Worm (Caenorhabditis elegans): ENCODE results near the gene C16C10.2.

The C16C10.2 gene

ce11 chrIII:4195306-4196008 is 17.0 kb upstream of the C16C10.2 start:
- TF ChIP-seq tra-4 (tag; optimal IDR thresholded peaks at IDR 0.05) (no peak), sea-1 (GFP tag; conservative IDR thresholded peaks at IDR 0.05) (0 out of 2 replicates have a peak, but pooled peaks have one; percentile 35), ama-1 (optimal IDR thresholded peaks at IDR 0.05) (no peak), hnd-1 (tag; optimal IDR thresholded peaks at IDR 0.05) (no peak), tbx-37 (GFP tag; conservative IDR thresholded peaks at IDR 0.05) (0 out of 2 replicates have a peak, but pooled peaks have one; percentile 5)

- TF ChIP-seq F13C5.2 (tag; optimal IDR thresholded peaks at IDR 0.05): no peak
- TF ChIP-seq sea-1 (GFP tag; conservative IDR thresholded peaks at IDR 0.05): no peak
- no peak for TF ChIP-seq B0310.2 (tag; optimal IDR thresholded peaks at IDR 0.05)
- TF ChIP-seq aly-1 (tag; optimal IDR thresholded peaks at IDR 0.05): no peak
- no peak for TF ChIP-seq hnd-1 (tag; optimal IDR thresholded peaks at IDR 0.05)
- no peak for TF ChIP-seq ceh-36 (tag; optimal IDR thresholded peaks at IDR 0.05)
- TF ChIP-seq hmg-4 (GFP tag; optimal IDR thresholded peaks at IDR 0.05): no peak
- no peak for TF ChIP-seq ceh-13 (GFP tag; optimal IDR thresholded peaks at IDR 0.05)
- no peak for TF ChIP-seq scrt-1 (GFP tag; IDR thresholded peaks at IDR 0.05)
- no peak for TF ChIP-seq tbx-37 (GFP tag; conservative IDR thresholded peaks at IDR 0.05)
- TF ChIP-seq flt-1 (GFP tag; IDR thresholded peaks at IDR 0.05): no peak
- TF ChIP-seq tra-4 (tag; optimal IDR thresholded peaks at IDR 0.05): no peak
- TF ChIP-seq pes-1 (GFP tag; IDR thresholded peaks at IDR 0.05): no peak
Observed at ce11 chrIII:4194349-4195110, 16.1 kb upstream of the C16C10.2 start.

- no peak for TF ChIP-seq ceh-36 (tag; optimal IDR thresholded peaks at IDR 0.05)
- no peak for TF ChIP-seq tra-4 (tag; optimal IDR thresholded peaks at IDR 0.05)
- TF ChIP-seq ets-7 (tag; optimal IDR thresholded peaks at IDR 0.05): no peak
- no peak for TF ChIP-seq pes-1 (GFP tag; IDR thresholded peaks at IDR 0.05)
- peak; percentile 6 for TF ChIP-seq ama-1 (optimal IDR thresholded peaks at IDR 0.05)
- TF ChIP-seq hmbx-1 (tag; optimal IDR thresholded peaks at IDR 0.05): no peak
- TF ChIP-seq sea-1 (GFP tag; conservative IDR thresholded peaks at IDR 0.05): 0 out of 2 replicates have a peak, but pooled peaks have one; percentile 21
- peak; percentile 63 for TF ChIP-seq F13C5.2 (tag; optimal IDR thresholded peaks at IDR 0.05)
- no peak for TF ChIP-seq ceh-13 (GFP tag; optimal IDR thresholded peaks at IDR 0.05)
- peak; percentile 42 for TF ChIP-seq hmg-4 (GFP tag; optimal IDR thresholded peaks at IDR 0.05)
- peak; percentile 62 for TF ChIP-seq B0310.2 (tag; optimal IDR thresholded peaks at IDR 0.05)
- TF ChIP-seq aly-1 (tag; optimal IDR thresholded peaks at IDR 0.05): peak; percentile 15
- no peak for TF ChIP-seq tbx-37 (GFP tag; conservative IDR thresholded peaks at IDR 0.05)
- no peak for TF ChIP-seq scrt-1 (GFP tag; IDR thresholded peaks at IDR 0.05)
- TF ChIP-seq tbx-11 (GFP tag; IDR thresholded peaks at IDR 0.05): no peak
- TF ChIP-seq hnd-1 (tag; optimal IDR thresholded peaks at IDR 0.05): no peak
- TF ChIP-seq flt-1 (GFP tag; IDR thresholded peaks at IDR 0.05): no peak
Observed at ce11 chrIII:4193659-4194103, 15.2 kb upstream of the C16C10.2 start, which contains the start of gene xbp-1. TSS of gene xbp-1 (plus strand) at chrIII:4193809.

- peak; percentile 9 for TF ChIP-seq F13C5.2 (tag; optimal IDR thresholded peaks at IDR 0.05)
- TF ChIP-seq tra-4 (tag; optimal IDR thresholded peaks at IDR 0.05): no peak
Observed at ce11 chrIII:4191091-4191638, 12.7 kb upstream of the C16C10.2 start, which contains the start of gene dnj-16. TSS of gene dnj-16 (plus strand) at chrIII:4191141.

- TF ChIP-seq hnd-1 (tag; optimal IDR thresholded peaks at IDR 0.05): no peak
- no peak for TF ChIP-seq tbx-37 (GFP tag; conservative IDR thresholded peaks at IDR 0.05)
- no peak for TF ChIP-seq F13C5.2 (tag; optimal IDR thresholded peaks at IDR 0.05)
- TF ChIP-seq hmg-4 (GFP tag; optimal IDR thresholded peaks at IDR 0.05): no peak
- no peak for TF ChIP-seq aly-1 (tag; optimal IDR thresholded peaks at IDR 0.05)
- no peak for TF ChIP-seq scrt-1 (GFP tag; IDR thresholded peaks at IDR 0.05)
- no peak for TF ChIP-seq pes-1 (GFP tag; IDR thresholded peaks at IDR 0.05)
- TF ChIP-seq tbx-11 (GFP tag; IDR thresholded peaks at IDR 0.05): no peak
- TF ChIP-seq ceh-13 (GFP tag; optimal IDR thresholded peaks at IDR 0.05): no peak
- no peak for TF ChIP-seq flt-1 (GFP tag; IDR thresholded peaks at IDR 0.05)
- TF ChIP-seq hmbx-1 (tag; optimal IDR thresholded peaks at IDR 0.05): no peak
- TF ChIP-seq B0310.2 (tag; optimal IDR thresholded peaks at IDR 0.05): no peak
- no peak for TF ChIP-seq sea-1 (GFP tag; conservative IDR thresholded peaks at IDR 0.05)
- TF ChIP-seq ets-7 (tag; optimal IDR thresholded peaks at IDR 0.05): no peak
- no peak for TF ChIP-seq ama-1 (optimal IDR thresholded peaks at IDR 0.05)
- TF ChIP-seq tra-4 (tag; optimal IDR thresholded peaks at IDR 0.05): no peak
- TF ChIP-seq ceh-36 (tag; optimal IDR thresholded peaks at IDR 0.05): no peak
Observed at ce11 chrIII:4190241-4190640, 11.8 kb upstream of the C16C10.2 start, which contains the start of gene spp-28. TSS of gene spp-28 (minus strand) at chrIII:4190341.

- TF ChIP-seq sea-1 (GFP tag; conservative IDR thresholded peaks at IDR 0.05): no peak
- no peak for TF ChIP-seq tbx-37 (GFP tag; conservative IDR thresholded peaks at IDR 0.05)
- no peak for TF ChIP-seq ama-1 (optimal IDR thresholded peaks at IDR 0.05)
- no peak for TF ChIP-seq B0310.2 (tag; optimal IDR thresholded peaks at IDR 0.05)
Observed at ce11 chrIII:4189602-4190001, 11.1 kb upstream of the C16C10.2 start.

- TF ChIP-seq hmbx-1 (tag; optimal IDR thresholded peaks at IDR 0.05) (no peak), sea-1 (GFP tag; conservative IDR thresholded peaks at IDR 0.05) (no peak), ets-7 (tag; optimal IDR thresholded peaks at IDR 0.05) (no peak), tbx-11 (GFP tag; IDR thresholded peaks at IDR 0.05) (no peak), ceh-36 (tag; optimal IDR thresholded peaks at IDR 0.05) (no peak), scrt-1 (GFP tag; IDR thresholded peaks at IDR 0.05) (no peak), aly-1 (tag; optimal IDR thresholded peaks at IDR 0.05) (no peak), tra-4 (tag; optimal IDR thresholded peaks at IDR 0.05) (no peak), ama-1 (optimal IDR thresholded peaks at IDR 0.05) (no peak), hnd-1 (tag; optimal IDR thresholded peaks at IDR 0.05) (no peak), ceh-13 (GFP tag; optimal IDR thresholded peaks at IDR 0.05) (no peak), B0310.2 (tag; optimal IDR thresholded peaks at IDR 0.05) (no peak)
Observed at ce11 chrIII:4187845-4188244, 9.4 kb upstream of the C16C10.2 start, which contains the start of gene R74.2. TSS of gene R74.2 (plus strand) at chrIII:4188160.
